Worm (Caenorhabditis elegans) whole organism, L4 larva: ENCODE results near the gene T05C12.15.

ENCODE experiments used
- D1046.2 ChIP-seq: fragments of 200-800 bp; sonication (Bioruptor generic); IDR thresholded peaks from 2 replicates; pipeline ENCODE4 v1.3.6; 2022; ENCODE audit warnings: missing genetic modification characterization, missing compliant biosample characterization
- F26F4.8 ChIP-seq: fragments of 200-800 bp; sonication (Bioruptor generic); conservative IDR thresholded peaks from 2 replicates; pipeline ENCODE4 v1.3.6; 2022; ENCODE audit warnings: missing genetic modification characterization, missing compliant biosample characterization
- F44E2.7 ChIP-seq: fragments of 200-800 bp; sonication (Bioruptor generic); IDR thresholded peaks from 2 replicates; pipeline ENCODE4 v2.1.2; 2022; ENCODE audit warnings: missing genetic modification characterization, missing compliant biosample characterization
- F49E8.2 ChIP-seq: sonication (generic microtip); optimal IDR thresholded peaks from 2 replicates; lab custom pipeline; 2016; ENCODE audit warnings: missing compliant biosample characterization, mild to moderate bottlenecking, missing genetic modification characterization, borderline replicate concordance
- Y48G9A.11 ChIP-seq: fragments of 200-800 bp; sonication (Bioruptor generic); IDR thresholded peaks from 2 replicates; pipeline ENCODE4 v1.3.6; 2022; ENCODE audit warnings: missing genetic modification reagents, missing genetic modification characterization, missing compliant biosample characterization
- ZK546.5 ChIP-seq, 2 experiments: sonication (generic microtip); optimal IDR thresholded peaks; 2 replicates each; lab custom pipeline; 2017; ENCODE audit warnings: missing biosample characterization in 2 of 2, missing genetic modification characterization in 2 of 2
- arid-1 ChIP-seq: fragments of 200-800 bp; sonication (Bioruptor generic); conservative IDR thresholded peaks from 2 replicates; pipeline ENCODE4 v1.3.6; 2022; ENCODE audit warnings: missing genetic modification reagents, missing genetic modification characterization, missing compliant biosample characterization
- ceh-44 ChIP-seq: fragments of 200-800 bp; sonication (Bioruptor generic); IDR thresholded peaks from 2 replicates; pipeline ENCODE4 v1.3.6; 2022; ENCODE audit warnings: missing genetic modification reagents, missing genetic modification characterization, missing compliant biosample characterization
- daf-19 ChIP-seq: fragments of 200-800 bp; sonication (Bioruptor generic); conservative IDR thresholded peaks from 2 replicates; pipeline ENCODE4 v1.3.6; 2022; ENCODE audit warnings: missing genetic modification characterization, missing compliant biosample characterization
- dpl-1 ChIP-seq: fragments of 150-350 bp; optimal IDR thresholded peaks from 2 replicates; lab custom pipeline; 2014; ENCODE audit warnings: missing biosample characterization, missing genetic modification reagents, missing genetic modification characterization
- dve-1 ChIP-seq: sonication (generic microtip); optimal IDR thresholded peaks from 2 replicates; lab custom pipeline; 2017; ENCODE audit warnings: antibody characterized with exemption, mild to moderate bottlenecking, missing genetic modification characterization, missing compliant biosample characterization; ENCODE audit not compliant: insufficient read depth
- fkh-10 ChIP-seq: fragments of 150-350 bp; optimal IDR thresholded peaks from 2 replicates; lab custom pipeline; 2014; ENCODE audit warnings: missing biosample characterization, missing genetic modification reagents, missing genetic modification characterization
- fos-1 ChIP-seq: fragments of 150-350 bp; optimal IDR thresholded peaks from 2 replicates; lab custom pipeline; 2014; ENCODE audit warnings: missing biosample characterization, missing genetic modification characterization
- hif-1 ChIP-seq, 2 experiments: sonication (generic microtip); optimal IDR thresholded peaks; 2 replicates each; lab custom pipeline; 2016 to 2017; ENCODE audit warnings: missing compliant biosample characterization in 2 of 2, missing genetic modification characterization in 2 of 2, missing genetic modification reagents in 2 of 2, missing genotype in 2 of 2, mild to moderate bottlenecking in 1 of 2
- hlh-11 ChIP-seq: fragments of 200-800 bp; sonication (Bioruptor generic); optimal IDR thresholded peaks from 2 replicates; lab custom pipeline; 2018; ENCODE audit warnings: mild to moderate bottlenecking, missing genetic modification characterization, missing compliant biosample characterization
- hlh-30 ChIP-seq: sonication (generic microtip); optimal IDR thresholded peaks from 2 replicates; lab custom pipeline; 2017; ENCODE audit warnings: antibody characterized with exemption, mild to moderate bottlenecking, missing genetic modification characterization, missing compliant biosample characterization; ENCODE audit not compliant: insufficient read depth
- lin-13 ChIP-seq: fragments of 150-350 bp; optimal IDR thresholded peaks from 2 replicates; lab custom pipeline; 2014; ENCODE audit warnings: missing biosample characterization, missing genetic modification reagents, missing genetic modification characterization
- lin-29 ChIP-seq: fragments of 200-800 bp; sonication (Bioruptor generic); IDR thresholded peaks from 2 replicates; pipeline ENCODE4 v1.3.6; 2022; ENCODE audit warnings: missing genetic modification reagents, missing genetic modification characterization, missing compliant biosample characterization
- lin-38 ChIP-seq: fragments of 200-800 bp; sonication (Bioruptor generic); IDR thresholded peaks from 2 replicates; pipeline ENCODE4 v1.3.6; 2022; ENCODE audit warnings: missing genetic modification reagents, missing genetic modification characterization, missing compliant biosample characterization
- lin-39 ChIP-seq: fragments of 150-350 bp; optimal IDR thresholded peaks from 2 replicates; lab custom pipeline; 2014; ENCODE audit warnings: missing biosample characterization, missing genetic modification reagents, missing genetic modification characterization
- lsy-2 ChIP-seq, 2 experiments: fragments of 150-350 bp in 1 of 2; sonication (generic microtip) in 1 of 2; optimal IDR thresholded peaks; 2 replicates each; lab custom pipeline; 2014 to 2017; ENCODE audit warnings: missing biosample characterization in 2 of 2, missing genetic modification characterization in 2 of 2
- madf-5 ChIP-seq, 2 experiments: fragments of 200-800 bp; sonication (Bioruptor generic); IDR thresholded peaks; 2 replicates each; pipeline ENCODE4 v1.3.6; 2022; ENCODE audit warnings: missing compliant biosample characterization in 2 of 2, missing genetic modification characterization in 2 of 2
- mep-1 ChIP-seq: fragments of 150-350 bp; sonication (generic microtip); optimal IDR thresholded peaks from 3 replicates; lab custom pipeline; 2014; ENCODE audit warnings: missing biosample characterization, missing genetic modification characterization
- mes-2 ChIP-seq: sonication (generic microtip); optimal IDR thresholded peaks from 2 replicates; lab custom pipeline; 2016; ENCODE audit warnings: missing genotype, mild to moderate bottlenecking, missing genetic modification characterization, missing compliant biosample characterization; ENCODE audit not compliant: poor library complexity, severe bottlenecking
- mxl-2 ChIP-seq: fragments of 200-800 bp; sonication (Bioruptor generic); conservative IDR thresholded peaks from 2 replicates; pipeline ENCODE4 v1.3.6; 2022; ENCODE audit warnings: missing genetic modification reagents, missing genetic modification characterization, missing compliant biosample characterization
- nhr-10 ChIP-seq: fragments of 150-350 bp; optimal IDR thresholded peaks from 2 replicates; lab custom pipeline; 2014; ENCODE audit warnings: missing biosample characterization, missing genetic modification characterization
- nhr-102 ChIP-seq: sonication (generic microtip); optimal IDR thresholded peaks from 2 replicates; lab custom pipeline; 2016; ENCODE audit warnings: mild to moderate bottlenecking, missing genetic modification characterization, moderate library complexity, missing compliant biosample characterization
- nhr-111 ChIP-seq: fragments of 200-800 bp; sonication (Bioruptor generic); optimal IDR thresholded peaks from 2 replicates; lab custom pipeline; 2018; ENCODE audit warnings: mild to moderate bottlenecking, missing genetic modification characterization, missing compliant biosample characterization
- nhr-28 ChIP-seq: fragments of 150-350 bp; optimal IDR thresholded peaks from 2 replicates; lab custom pipeline; 2014; ENCODE audit warnings: missing biosample characterization, missing genetic modification characterization
- nhr-6 ChIP-seq: fragments of 150-350 bp; optimal IDR thresholded peaks from 2 replicates; lab custom pipeline; 2014; ENCODE audit warnings: missing biosample characterization, missing genetic modification characterization
- nhr-77 ChIP-seq: fragments of 150-350 bp; optimal IDR thresholded peaks from 2 replicates; lab custom pipeline; 2014; ENCODE audit warnings: missing biosample characterization, missing genetic modification characterization
- pqm-1 ChIP-seq: sonication (generic microtip); optimal IDR thresholded peaks from 2 replicates; lab custom pipeline; 2017; ENCODE audit warnings: missing biosample characterization, missing genetic modification characterization
- skn-1 ChIP-seq: fragments of 150-350 bp; optimal IDR thresholded peaks from 2 replicates; lab custom pipeline; 2014; ENCODE audit warnings: missing biosample characterization, missing genetic modification characterization
- snpc-1.2 ChIP-seq: fragments of 200-800 bp; sonication (Bioruptor generic); IDR thresholded peaks from 2 replicates; pipeline ENCODE4 v1.3.6; 2022; ENCODE audit warnings: missing genetic modification reagents, missing genetic modification characterization, missing compliant biosample characterization
- spr-3 ChIP-seq: fragments of 200-800 bp; sonication (Bioruptor generic); optimal IDR thresholded peaks from 2 replicates; lab custom pipeline; 2018; ENCODE audit warnings: mild to moderate bottlenecking, missing genetic modification characterization, missing compliant biosample characterization
- unc-130 ChIP-seq: sonication (generic microtip); optimal IDR thresholded peaks from 2 replicates; lab custom pipeline; 2016; ENCODE audit warnings: missing genetic modification reagents, missing genetic modification characterization, missing compliant biosample characterization
- unc-62 ChIP-seq, 3 experiments: fragments of 150-350 bp in 1 of 3; sonication (generic microtip); optimal IDR thresholded peaks in 2 of 3; peaks in 1 of 3; 1 replicate in 1 of 3; 2 replicates in 2 of 3; lab custom pipeline; 2014 to 2017; ENCODE audit warnings: missing biosample characterization in 3 of 3, missing genetic modification characterization in 3 of 3, missing genetic modification reagents in 3 of 3, missing genotype in 1 of 3
- zip-2 ChIP-seq: fragments of 150-350 bp; optimal IDR thresholded peaks from 2 replicates; lab custom pipeline; 2014; ENCODE audit warnings: missing biosample characterization, missing genetic modification characterization

The T05C12.15 gene

DNA sequence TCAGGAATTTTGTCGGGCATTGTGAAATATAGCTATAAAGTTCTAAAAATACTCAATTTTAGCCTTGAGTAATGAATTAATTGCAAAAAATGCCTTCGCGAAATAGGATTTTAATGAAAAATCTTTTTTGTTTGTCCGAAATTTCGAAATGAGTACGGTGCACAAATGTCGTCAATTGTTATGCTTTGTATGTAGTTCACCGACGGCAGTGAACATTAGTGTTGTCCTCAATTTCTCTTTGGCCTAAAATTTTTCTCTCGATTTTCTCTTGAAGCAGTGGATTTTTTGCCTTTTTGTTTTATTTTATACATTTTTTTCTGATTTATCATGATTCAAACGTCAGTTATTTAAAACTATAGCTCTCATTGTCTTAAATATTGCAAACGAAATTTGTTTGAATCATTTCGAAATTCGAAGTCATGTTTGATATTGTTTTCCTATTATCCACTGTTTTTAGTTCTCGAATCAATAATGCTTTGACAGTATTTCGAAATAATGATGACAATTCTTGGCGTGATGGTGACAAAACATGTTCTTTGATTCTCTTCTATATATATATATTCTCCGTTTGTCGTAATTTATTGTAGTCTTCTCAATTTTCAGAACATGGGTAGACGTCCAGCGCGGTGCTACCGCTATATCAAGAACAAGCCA, 26.0 kb upstream of the T05C12.15 start, which contains the start of the genes ints-11 and rpl-10:
ints-11 (minus strand) TSS at position 201 of the 654 bp plus-strand sequence.
rpl-10 (plus strand) TSS at position 604 of the 654 bp plus-strand sequence.
- peak; percentile 10 for TF ChIP-seq nhr-6
- TF ChIP-seq hif-1 (tag; optimal IDR thresholded peaks at IDR 0.05; lab: Kevin White, UChicago): no peak
- no peak for TF ChIP-seq ZK546.5 (tag; optimal IDR thresholded peaks at IDR 0.05; lab: Kevin White, UChicago)
- TF ChIP-seq lsy-2 (tag; optimal IDR thresholded peaks at IDR 0.05; lab: Kevin White, UChicago): peak in 1 of 2 experiments; percentile 97
- TF ChIP-seq lin-38 (GFP tag; lab: Robert Waterston, UW): peak; percentile 58
- TF ChIP-seq mep-1: peak; percentile 25
- peak; percentile 7 for TF ChIP-seq nhr-28 (tag; lab: Kevin White, UChicago)
- no peak for TF ChIP-seq daf-19 (GFP tag; lab: Robert Waterston, UW)
- TF ChIP-seq lin-29 (GFP tag; lab: Robert Waterston, UW): no peak
- no peak for TF ChIP-seq F44E2.7 (GFP tag; lab: Robert Waterston, UW)
- peak; percentile 68 for TF ChIP-seq dpl-1
- peak; percentile 69 for TF ChIP-seq mes-2 (tag; lab: Kevin White, UChicago)
- TF ChIP-seq hlh-30: peak; percentile 51
- peak; percentile 20 for TF ChIP-seq dve-1 (tag; lab: Kevin White, UChicago)

DNA sequence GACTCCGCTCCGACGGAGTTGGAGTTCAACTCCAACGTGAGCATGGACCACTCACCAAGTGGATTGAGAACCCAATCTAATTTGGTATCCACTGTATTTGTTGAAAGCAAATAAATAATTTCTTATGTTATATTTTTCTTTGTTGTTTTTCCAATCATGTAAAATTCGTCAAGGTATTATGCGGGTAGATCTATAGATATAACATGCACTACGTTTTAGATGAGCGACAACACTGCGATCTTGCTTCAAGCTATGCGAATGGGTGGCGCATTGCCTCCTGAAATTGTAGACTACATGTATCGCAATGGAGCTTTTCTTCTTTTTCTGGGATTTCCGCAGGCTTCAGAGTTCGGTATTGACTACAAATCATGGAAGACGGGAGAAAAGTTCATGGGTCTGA, 24.8 kb upstream of the T05C12.15 start, which contains the start of gene F10B5.2:
F10B5.2 (plus strand) TSS at position 220 of the 400 bp plus-strand sequence.
- TF ChIP-seq skn-1 (tag; lab: Kevin White, UChicago): no peak
- TF ChIP-seq F49E8.2 (tag; lab: Kevin White, UChicago): peak; percentile 61
- TF ChIP-seq unc-62 (GFP tag; optimal IDR thresholded peaks at IDR 0.05 in 1 of 2; lab: Kevin White, UChicago): no peak
- TF ChIP-seq unc-62 (tag; optimal IDR thresholded peaks at IDR 0.05; lab: Kevin White, UChicago): no peak
- TF ChIP-seq lin-38 (GFP tag; lab: Robert Waterston, UW): peak; percentile 50
- TF ChIP-seq fkh-10 (GFP tag; lab: Kevin White, UChicago): no peak
- TF ChIP-seq F26F4.8 (GFP tag; lab: Robert Waterston, UW): 0 out of 2 replicates have a peak, but pooled peaks have one; percentile 48
- no peak for TF ChIP-seq lin-29 (GFP tag; lab: Robert Waterston, UW)
- no peak for TF ChIP-seq D1046.2 (GFP tag; lab: Robert Waterston, UW)
- TF ChIP-seq unc-130: peak; percentile 8
- 0 out of 2 replicates have a peak, but pooled peaks have one; percentile 49 for TF ChIP-seq snpc-1.2 (GFP tag; lab: Robert Waterston, UW)
- 0 out of 2 replicates have a peak, but pooled peaks have one; percentile 41 for TF ChIP-seq daf-19 (GFP tag; lab: Robert Waterston, UW)
- no peak for TF ChIP-seq madf-5 (GFP tag; IDR thresholded peaks at IDR 0.05; lab: Robert Waterston, UW)
- TF ChIP-seq nhr-102 (tag; lab: Kevin White, UChicago): no peak
- no peak for TF ChIP-seq zip-2 (tag; lab: Kevin White, UChicago)
- no peak for TF ChIP-seq lin-13 (GFP tag; lab: Kevin White, UChicago)
- no peak for TF ChIP-seq spr-3
- TF ChIP-seq mxl-2 (GFP tag; lab: Robert Waterston, UW): no peak
- TF ChIP-seq lsy-2 (tag; optimal IDR thresholded peaks at IDR 0.05; lab: Kevin White, UChicago): no peak
- no peak for TF ChIP-seq pqm-1
- 0 out of 2 replicates have a peak, but pooled peaks have one; percentile 48 for TF ChIP-seq Y48G9A.11 (GFP tag; lab: Robert Waterston, UW)
- no peak for TF ChIP-seq nhr-77 (tag; lab: Kevin White, UChicago)
- TF ChIP-seq arid-1 (GFP tag; lab: Robert Waterston, UW): 0 out of 2 replicates have a peak, but pooled peaks have one; percentile 54
- no peak for TF ChIP-seq nhr-10
- no peak for TF ChIP-seq hlh-11 (tag; lab: Kevin White, UChicago)
- TF ChIP-seq lin-39: no peak
- TF ChIP-seq ceh-44 (GFP tag; lab: Robert Waterston, UW): no peak
- TF ChIP-seq fos-1 (tag; lab: Kevin White, UChicago): no peak
- TF ChIP-seq nhr-111 (GFP tag; lab: Kevin White, UChicago): no peak
- TF ChIP-seq dpl-1: no peak
